Fruit fly (Drosophila melanogaster) whole organism, adult: ENCODE data around the gene Gr28b.

Source experiments
- CG14711 ChIP-seq: fragments of 200-800 bp; sonication (Bioruptor generic); optimal IDR thresholded peaks from 2 replicates; lab custom pipeline; 2018; ENCODE audit warnings: missing biosample characterization, mild to moderate bottlenecking, missing genetic modification characterization, moderate library complexity
- CG1620 ChIP-seq: fragments of 200-800 bp; sonication (Bioruptor generic); optimal IDR thresholded peaks from 2 replicates; lab custom pipeline; 2016; ENCODE audit warnings: missing biosample characterization, missing genetic modification characterization
- CG5204 ChIP-seq: fragments of 200-800 bp; sonication (Bioruptor generic); optimal IDR thresholded peaks from 2 replicates; lab custom pipeline; 2016; ENCODE audit warnings: missing biosample characterization, missing genetic modification characterization
- Crg-1 ChIP-seq: fragments of 200-800 bp; sonication (Bioruptor generic); optimal IDR thresholded peaks from 2 replicates; lab custom pipeline; 2016; ENCODE audit warnings: missing biosample characterization, missing genetic modification characterization
- Hr96 ChIP-seq: fragments of 200-800 bp; sonication (Bioruptor generic); optimal IDR thresholded peaks from 2 replicates; lab custom pipeline; 2016; ENCODE audit warnings: missing biosample characterization, missing genetic modification characterization
- Mnt ChIP-seq: fragments of 200-800 bp; sonication (Bioruptor generic); optimal IDR thresholded peaks from 2 replicates; lab custom pipeline; 2016; ENCODE audit warnings: missing biosample characterization, mild to moderate bottlenecking, missing genetic modification characterization
- bab1 ChIP-seq: fragments of 200-800 bp; sonication (Bioruptor generic); optimal IDR thresholded peaks from 3 replicates; lab custom pipeline; 2019; ENCODE audit warnings: missing biosample characterization, mild to moderate bottlenecking, missing genetic modification characterization, moderate library complexity
- toe ChIP-seq: fragments of 200-800 bp; sonication (Bioruptor generic); optimal IDR thresholded peaks from 2 replicates; lab custom pipeline; 2016; ENCODE audit warnings: missing biosample characterization, missing genetic modification characterization

DNA sequence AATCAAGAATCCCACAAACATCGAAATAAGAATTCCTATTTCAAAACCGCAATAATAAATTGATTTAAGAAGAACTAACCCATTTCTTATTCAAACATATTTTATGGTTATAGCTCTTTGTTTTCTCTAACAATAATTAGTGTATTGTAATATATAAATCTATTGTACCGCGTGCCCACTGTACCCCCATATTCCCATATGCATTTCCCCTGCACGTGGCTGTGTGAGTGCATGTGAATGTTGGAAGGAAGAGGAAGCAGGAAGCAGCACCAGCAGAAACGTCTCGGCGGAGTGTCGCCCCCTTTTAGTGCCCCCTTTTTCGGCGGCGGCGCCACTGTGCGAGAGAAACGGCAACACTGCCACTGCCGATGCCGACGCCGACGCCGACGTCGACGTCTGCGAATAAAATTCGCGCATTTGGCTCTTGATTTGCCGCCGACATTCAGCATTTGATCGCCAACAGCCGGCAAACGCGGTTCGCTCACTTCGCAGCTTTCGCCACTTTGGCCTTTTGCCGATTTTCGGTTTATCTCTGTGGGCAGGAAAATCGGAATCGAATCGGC is 38.6 kb downstream of the Gr28b start:
- TF ChIP-seq Hr96 (GFP tag; lab: Kevin White, UChicago) (peak; percentile 77), CG14711 (tag; lab: Kevin White, UChicago) (peak; percentile 74), CG5204 (GFP tag; lab: Kevin White, UChicago) (no peak), Crg-1 (GFP tag; lab: Kevin White, UChicago) (peak; percentile 29), Mnt (GFP tag; lab: Kevin White, UChicago) (peak; percentile 83), toe (GFP tag; lab: Kevin White, UChicago) (peak; percentile 61), bab1 (GFP tag; lab: Kevin White, UChicago) (peak; percentile 71), CG1620 (peak; percentile 32)
